Worm (Caenorhabditis elegans) whole organism, L3 larva: ENCODE data around the gene mec-17.

Source experiments
- R02D3.7 ChIP-seq: fragments of 150-350 bp; optimal IDR thresholded peaks from 2 replicates; lab custom pipeline; 2014; ENCODE audit warnings: missing biosample characterization, missing genetic modification characterization
- ama-1 ChIP-seq: fragments of 150-350 bp; optimal IDR thresholded peaks from 2 replicates; lab custom pipeline; 2018
- ceh-28 ChIP-seq: fragments of 150-350 bp; optimal IDR thresholded peaks from 2 replicates; lab custom pipeline; 2014; ENCODE audit warnings: missing biosample characterization, missing genetic modification reagents, missing genetic modification characterization
- ceh-82 ChIP-seq: fragments of 150-350 bp; optimal IDR thresholded peaks from 2 replicates; lab custom pipeline; 2014; ENCODE audit warnings: missing biosample characterization, missing genetic modification characterization
- daf-12 ChIP-seq: fragments of 150-350 bp; optimal IDR thresholded peaks from 2 replicates; lab custom pipeline; 2014; ENCODE audit warnings: missing biosample characterization, missing genetic modification reagents, missing genetic modification characterization
- elt-1 ChIP-seq: fragments of 150-350 bp; optimal IDR thresholded peaks from 2 replicates; lab custom pipeline; 2014; ENCODE audit warnings: missing biosample characterization, missing genetic modification characterization
- elt-2 ChIP-seq: sonication (generic microtip); optimal IDR thresholded peaks from 2 replicates; lab custom pipeline; 2016; ENCODE audit warnings: missing genetic modification reagents, mild to moderate bottlenecking, missing genetic modification characterization, missing compliant biosample characterization
- elt-3 ChIP-seq, 3 experiments: fragments of 150-350 bp in 1 of 3; sonication (generic microtip) in 2 of 3; optimal IDR thresholded peaks; 2 replicates in 2 of 3; 4 replicates in 1 of 3; lab custom pipeline; 2014 to 2017; ENCODE audit warnings: missing biosample characterization in 3 of 3, missing genetic modification characterization in 3 of 3
- fkh-10 ChIP-seq: sonication (generic microtip); optimal IDR thresholded peaks from 2 replicates; lab custom pipeline; 2017; ENCODE audit warnings: missing biosample characterization, missing genetic modification reagents, missing genetic modification characterization
- fkh-2 ChIP-seq: fragments of 150-350 bp; optimal IDR thresholded peaks from 2 replicates; lab custom pipeline; 2014; ENCODE audit warnings: missing biosample characterization, missing genetic modification reagents, missing genetic modification characterization
- hmg-11 ChIP-seq: sonication (generic microtip); optimal IDR thresholded peaks from 2 replicates; lab custom pipeline; 2016; ENCODE audit warnings: missing genetic modification characterization, missing compliant biosample characterization
- jun-1 ChIP-seq: fragments of 150-350 bp; optimal IDR thresholded peaks from 2 replicates; lab custom pipeline; 2014; ENCODE audit warnings: missing biosample characterization, missing genetic modification reagents, missing genetic modification characterization
- lin-15B ChIP-seq: fragments of 150-350 bp; optimal IDR thresholded peaks from 2 replicates; lab custom pipeline; 2014; ENCODE audit warnings: missing biosample characterization, missing genetic modification characterization
- lin-39 ChIP-seq: fragments of 150-350 bp; optimal IDR thresholded peaks from 2 replicates; lab custom pipeline; 2018; ENCODE audit warnings: missing biosample characterization, missing genetic modification reagents, missing genetic modification characterization
- lsy-12 ChIP-seq: sonication (generic microtip); optimal IDR thresholded peaks from 2 replicates; lab custom pipeline; 2016; ENCODE audit warnings: mild to moderate bottlenecking, missing genetic modification characterization, missing compliant biosample characterization
- nfya-1 ChIP-seq: sonication (generic microtip); optimal IDR thresholded peaks from 2 replicates; lab custom pipeline; 2017; ENCODE audit warnings: missing genetic modification characterization, mild to moderate bottlenecking, missing compliant biosample characterization, antibody characterized with exemption, moderate library complexity; ENCODE audit not compliant: insufficient read depth
- nhr-11 ChIP-seq: fragments of 150-350 bp; optimal IDR thresholded peaks from 2 replicates; lab custom pipeline; 2014; ENCODE audit warnings: missing biosample characterization, missing genetic modification characterization
- nhr-23 ChIP-seq: fragments of 150-350 bp; optimal IDR thresholded peaks from 2 replicates; lab custom pipeline; 2014; ENCODE audit warnings: missing biosample characterization, missing genetic modification reagents, missing genetic modification characterization
- nhr-237 ChIP-seq: fragments of 150-350 bp; optimal IDR thresholded peaks from 2 replicates; lab custom pipeline; 2014; ENCODE audit warnings: missing biosample characterization, missing genetic modification characterization
- nhr-25 ChIP-seq: sonication (generic microtip); optimal IDR thresholded peaks from 2 replicates; lab custom pipeline; 2017; ENCODE audit warnings: missing biosample characterization, missing genetic modification characterization
- nhr-43 ChIP-seq: sonication (generic microtip); optimal IDR thresholded peaks from 2 replicates; lab custom pipeline; 2016; ENCODE audit warnings: mild to moderate bottlenecking, missing genetic modification characterization, missing compliant biosample characterization; ENCODE audit not compliant: poor library complexity, severe bottlenecking
- pha-4 ChIP-seq: fragments of 150-350 bp; optimal IDR thresholded peaks from 2 replicates; lab custom pipeline; 2014; ENCODE audit warnings: missing biosample characterization, missing genetic modification reagents, missing genetic modification characterization
- sea-2 ChIP-seq: fragments of 150-350 bp; sonication (generic microtip); optimal IDR thresholded peaks from 4 replicates; lab custom pipeline; 2014; ENCODE audit warnings: missing biosample characterization, missing genetic modification reagents, missing genetic modification characterization
- skn-1 ChIP-seq: fragments of 150-350 bp; optimal IDR thresholded peaks from 2 replicates; lab custom pipeline; 2014; ENCODE audit warnings: missing biosample characterization, missing genetic modification characterization
- snpc-4 ChIP-seq: fragments of 150-350 bp; optimal IDR thresholded peaks from 2 replicates; lab custom pipeline; 2014; ENCODE audit warnings: missing biosample characterization, missing genetic modification characterization
- unc-62 ChIP-seq: fragments of 150-350 bp; sonication (generic microtip); optimal IDR thresholded peaks from 4 replicates; lab custom pipeline; 2014; ENCODE audit warnings: missing biosample characterization, missing genetic modification reagents, missing genetic modification characterization
- zag-1 ChIP-seq: fragments of 150-350 bp; optimal IDR thresholded peaks from 2 replicates; lab custom pipeline; 2014; ENCODE audit warnings: missing biosample characterization, missing genetic modification characterization
- ztf-4 ChIP-seq: fragments of 150-350 bp; optimal IDR thresholded peaks from 2 replicates; lab custom pipeline; 2014; ENCODE audit warnings: missing biosample characterization, missing genetic modification characterization

Gene mec-17

DNA sequence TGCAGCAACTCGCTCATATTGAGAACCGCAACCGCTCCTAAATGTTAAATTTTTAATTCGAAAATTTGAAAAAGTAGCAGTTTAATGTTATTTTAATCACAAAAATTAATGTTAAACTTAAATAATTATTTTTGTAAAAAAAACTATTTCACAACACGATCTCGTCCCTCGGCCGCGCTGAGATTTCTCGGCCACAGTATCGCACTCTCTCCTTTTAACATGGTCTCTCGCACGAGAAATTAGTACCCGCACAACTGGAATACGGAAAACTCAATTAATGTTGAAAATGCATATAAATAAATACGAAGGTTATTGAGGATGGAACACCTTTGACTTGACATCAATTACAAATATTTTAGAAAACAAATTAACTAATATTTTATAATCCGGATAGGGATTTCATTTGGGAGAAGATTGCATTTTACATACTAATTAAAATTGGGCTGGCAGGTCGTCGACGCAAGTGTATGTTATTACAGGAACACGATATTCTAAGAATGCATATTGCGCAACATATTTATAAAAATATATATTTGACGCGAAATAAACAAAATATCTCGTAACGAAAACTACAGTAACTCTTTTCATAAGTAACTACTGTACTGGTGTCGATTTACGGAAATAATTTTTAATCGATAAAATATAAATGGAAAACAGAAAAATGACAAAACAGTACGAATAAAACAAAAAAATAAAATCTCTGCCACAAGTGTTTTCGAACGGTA, 33.0 kb upstream of the mec-17 start, which contains the start of gene dnc-4:
Gene dnc-4, minus strand, starts transcription at position 37 of the 725 bp plus-strand sequence.
- TF ChIP-seq hmg-11 (tag; lab: Kevin White, UChicago) (peak; percentile 61), nfya-1 (tag; lab: Kevin White, UChicago) (peak; percentile 29), lin-39 (tag; lab: Kevin White, UChicago) (peak; percentile 19), fkh-2 (no peak), lin-15B (peak; percentile 45), pha-4 (peak; percentile 29), nhr-23 (peak; percentile 12), unc-62 (no peak)

DNA sequence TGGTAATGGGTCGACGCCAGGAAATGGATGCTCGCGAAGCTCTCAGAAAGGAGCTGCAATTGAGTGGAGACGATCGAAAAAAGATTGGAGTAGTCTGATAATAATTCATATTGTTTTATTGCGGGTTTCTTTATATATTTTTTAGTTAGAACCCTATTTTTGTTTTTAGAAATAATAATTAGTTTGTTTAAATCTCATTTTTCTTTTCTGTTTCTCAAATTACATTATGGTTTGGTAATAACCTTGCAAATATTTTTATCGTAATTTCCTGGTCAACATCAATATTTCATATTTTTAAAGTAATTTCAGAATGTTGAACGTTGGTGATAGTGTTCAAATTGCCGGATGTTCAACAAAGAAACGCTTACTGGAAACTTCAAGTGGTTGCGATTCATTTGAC, 29.7 kb upstream of the mec-17 start, which contains the start of gene elpc-4:
Gene elpc-4, plus strand, starts transcription at position 301 of the 400 bp plus-strand sequence.
- TF ChIP-seq nhr-11 (tag; lab: Kevin White, UChicago) = no peak
- TF ChIP-seq fkh-10 (GFP tag; lab: Kevin White, UChicago) = no peak
- no peak for TF ChIP-seq skn-1 (tag; lab: Kevin White, UChicago)
- TF ChIP-seq ceh-28 (tag; lab: Kevin White, UChicago) = no peak
- TF ChIP-seq ztf-4 (tag; lab: Kevin White, UChicago) = no peak

DNA sequence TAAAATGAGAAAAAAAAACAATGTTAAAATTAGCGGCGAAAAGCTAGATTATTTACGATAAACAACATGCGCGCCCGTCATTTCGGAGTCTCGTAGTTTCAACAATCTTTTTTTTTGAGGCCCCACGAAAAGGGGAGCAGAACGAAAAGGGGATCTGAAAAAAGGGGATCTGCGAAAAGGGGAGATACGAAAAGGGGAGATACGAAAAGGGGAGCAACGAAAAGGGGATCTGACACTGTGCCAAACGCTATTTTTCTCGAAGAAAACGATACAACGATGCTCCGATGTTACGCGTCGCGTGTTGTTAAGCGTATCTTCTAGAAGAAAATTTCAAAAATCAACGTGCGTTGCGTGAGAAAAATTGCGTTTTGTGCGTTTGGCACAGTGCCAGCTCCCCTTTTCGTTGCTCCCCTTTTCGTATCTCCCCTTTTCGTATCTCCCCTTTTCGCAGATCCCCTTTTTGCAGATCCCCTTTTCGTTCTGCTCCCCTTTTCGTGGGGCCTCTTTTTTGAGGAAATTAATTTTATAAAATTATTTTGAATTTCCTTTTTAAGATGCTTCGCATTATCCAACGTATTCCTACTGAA, 28.8 kb upstream of the mec-17 start, which contains the start of gene C26B2.7:
Gene C26B2.7, plus strand, starts transcription at position 549 of the 587 bp plus-strand sequence.
- TF ChIP-seq R02D3.7 (tag; lab: Kevin White, UChicago) (peak; percentile 87), pha-4 (peak; percentile 74), nhr-43 (tag; lab: Kevin White, UChicago) (peak; percentile 80), snpc-4 (peak; percentile 20), hmg-11 (tag; lab: Kevin White, UChicago) (peak; percentile 37), elt-2 (tag; lab: Kevin White, UChicago) (peak; percentile 31), ceh-82 (tag; lab: Kevin White, UChicago) (peak; percentile 36), nhr-23 (peak; percentile 19), nfya-1 (tag; lab: Kevin White, UChicago) (peak; percentile 55), jun-1 (tag; lab: Kevin White, UChicago) (peak; percentile 29), lsy-12 (tag; lab: Kevin White, UChicago) (peak; percentile 44), lin-15B (peak; percentile 52)

DNA sequence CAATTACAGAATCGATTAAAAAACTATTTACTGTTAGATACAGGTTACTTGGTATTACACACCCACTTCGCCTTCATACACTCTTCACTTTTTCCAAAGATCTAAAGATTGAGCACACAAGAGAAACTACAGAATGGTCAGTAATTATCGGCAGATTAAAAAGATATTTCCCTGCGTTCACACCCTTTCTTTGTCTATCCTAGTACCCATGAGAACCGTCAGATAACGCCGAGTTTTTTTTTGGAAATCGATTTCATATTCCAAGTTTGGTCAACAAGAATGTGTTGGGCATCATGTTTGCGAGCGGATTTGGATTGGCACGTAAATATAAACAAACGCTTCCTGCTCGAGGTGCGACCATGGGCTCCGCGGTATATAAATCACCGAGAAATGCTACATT, 26.9 kb upstream of the mec-17 start, which contains the start of gene C26B2.8:
Gene C26B2.8, plus strand, starts transcription at position 301 of the 400 bp plus-strand sequence.
- TF ChIP-seq ama-1 (no peak), nhr-43 (tag; lab: Kevin White, UChicago) (no peak)

DNA sequence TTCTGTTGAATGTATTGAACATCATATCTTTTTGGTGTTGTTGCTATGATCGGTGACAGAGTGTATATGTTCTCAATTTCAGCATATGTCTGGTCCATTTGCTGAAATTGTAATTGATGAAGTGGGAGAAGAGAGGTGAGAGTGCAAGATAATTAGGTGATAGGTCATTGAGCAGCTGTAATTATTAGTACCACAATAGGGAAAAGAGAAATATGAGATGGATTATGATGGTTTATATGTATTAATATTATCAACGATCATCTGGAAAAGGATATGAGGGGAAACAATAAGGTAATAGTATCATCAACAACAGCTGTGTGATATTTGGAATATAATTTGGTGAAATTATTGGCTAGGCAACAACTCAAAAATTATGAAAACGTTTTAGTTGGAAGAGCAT, 25.3 kb upstream of the mec-17 start, which contains the start of gene Y42H9B.3:
Gene Y42H9B.3, minus strand, starts transcription at position 101 of the 400 bp plus-strand sequence.
- TF ChIP-seq nhr-237 (tag; lab: Kevin White, UChicago) (no peak), lin-39 (tag; lab: Kevin White, UChicago) (no peak), unc-62 (no peak), zag-1 (tag; lab: Kevin White, UChicago) (no peak), hmg-11 (tag; lab: Kevin White, UChicago) (no peak), sea-2 (GFP tag; lab: Kevin White, UChicago) (no peak), daf-12 (tag; lab: Kevin White, UChicago) (no peak)

DNA sequence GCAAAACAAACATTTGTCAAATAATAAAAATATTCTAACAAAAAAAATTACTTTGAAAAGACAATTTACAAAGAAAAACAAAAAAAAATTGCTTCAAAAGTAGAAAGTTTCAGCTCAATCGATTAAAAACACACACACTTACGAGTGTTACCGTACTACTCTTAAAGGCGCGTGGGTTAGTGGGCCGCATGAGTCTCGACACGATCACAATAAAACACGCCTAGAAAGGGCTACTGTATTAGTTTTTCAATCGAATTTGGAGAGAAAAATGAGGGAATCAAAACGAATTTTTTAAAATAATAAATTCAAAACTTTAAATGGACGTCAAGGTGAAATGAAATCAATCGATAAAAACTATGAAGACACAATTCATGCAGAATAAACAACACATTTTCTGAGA, 23.5 kb upstream of the mec-17 start:
- TF ChIP-seq elt-1 (tag; lab: Kevin White, UChicago) = no peak
- no peak for TF ChIP-seq elt-3 (tag; optimal IDR thresholded peaks at IDR 0.05; lab: Kevin White, UChicago)

DNA sequence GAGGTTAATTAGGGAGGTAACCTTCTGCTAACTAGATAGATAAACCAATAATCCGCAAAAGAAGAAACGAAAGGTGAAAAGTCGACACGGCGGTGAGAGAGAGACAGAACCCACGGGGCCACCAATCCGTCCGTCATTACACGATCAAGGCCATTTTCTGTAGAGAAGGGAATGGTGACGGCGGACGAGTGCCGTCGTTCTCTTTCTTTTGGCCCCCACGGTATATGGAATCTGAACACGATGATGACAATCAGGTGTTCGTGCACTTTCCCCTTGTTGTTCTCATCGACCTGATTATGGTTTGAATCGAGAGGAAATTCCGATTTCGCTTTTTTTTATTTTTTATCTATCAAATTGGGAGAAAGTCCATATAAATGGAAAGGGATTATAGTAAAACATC, 22.4 kb upstream of the mec-17 start:
- peak; percentile 80 for TF ChIP-seq nhr-25 (tag; lab: Kevin White, UChicago)
- TF ChIP-seq pha-4 = no peak
